Fruit fly (Drosophila melanogaster) ovary, adult (tissue): ENCODE measurements around the gene LSm3.

Experiments used
- CG17801 ChIP-seq: fragments of 200-800 bp; optimal IDR thresholded peaks from 2 replicates; lab custom pipeline; 2019; ENCODE audit warnings: missing biosample characterization, mild to moderate bottlenecking, missing genetic modification characterization, moderate library complexity; ENCODE audit not compliant: partially characterized antibody

Gene LSm3

DNA sequence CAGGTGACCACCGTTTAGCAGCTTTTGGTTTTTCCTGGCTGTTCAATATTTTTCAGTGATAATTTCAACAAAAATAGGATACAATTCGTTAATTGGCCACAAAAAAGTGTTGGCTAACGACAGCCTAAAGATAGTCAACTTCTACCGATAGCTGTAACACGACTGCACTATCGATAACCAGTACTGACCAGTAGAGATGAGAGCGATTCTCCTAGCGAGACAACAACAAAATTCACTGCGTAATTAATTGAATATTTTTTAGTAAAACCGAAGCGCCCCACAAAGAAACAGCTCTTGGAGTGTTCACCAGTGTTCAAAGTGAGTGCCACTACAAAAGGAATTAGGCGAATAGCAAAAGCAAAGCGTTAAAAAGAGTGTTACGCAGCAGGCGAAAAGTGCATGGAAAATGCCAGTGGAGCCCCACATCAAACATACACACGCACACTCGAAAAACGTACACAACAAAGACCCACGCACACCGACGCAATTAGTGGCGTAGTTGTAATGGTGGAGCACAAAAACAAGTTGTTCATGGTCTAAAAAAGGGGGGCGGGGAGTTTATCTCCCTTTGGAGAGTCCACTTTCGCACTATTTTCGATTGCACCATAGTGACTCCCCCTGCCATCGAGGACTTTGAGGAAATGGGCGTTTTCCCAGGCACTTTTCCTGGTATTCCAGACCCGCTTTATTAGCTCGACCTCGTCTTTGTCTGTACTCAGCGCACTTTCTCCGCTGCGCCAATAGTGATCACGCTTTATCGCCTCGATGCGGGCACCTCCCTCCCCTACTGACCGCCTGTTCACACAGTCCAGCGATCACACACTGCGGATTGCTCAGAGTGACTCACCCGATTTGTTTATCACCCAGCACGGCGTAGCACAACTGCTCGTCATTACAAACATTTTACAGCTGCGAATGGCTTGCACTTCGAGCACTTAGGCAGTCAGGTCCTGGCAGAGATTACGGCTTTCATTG lies 3.0 kb upstream of the LSm3 start, which contains the start of the genes Epp and Rab7:
TSS of gene Epp (minus strand) at position 94 of the 975 bp plus-strand sequence.
TSS of gene Rab7 (plus strand) at position 186 of the 975 bp plus-strand sequence.
- TF ChIP-seq CG17801 (GFP tag; lab: Kevin White, UChicago) = peak; percentile 52

dm6 chr3R:23994578-23994977 lies 1.5 kb upstream of the LSm3 start:
- TF ChIP-seq CG17801 (GFP tag; lab: Kevin White, UChicago) = no peak

dm6 chr3R:23995460-23995859 lies 602 bp upstream of the LSm3 start, which contains the start of gene CG33108:
Gene CG33108, plus strand, starts transcription at chr3R:23995659.
- TF ChIP-seq CG17801 (GFP tag; lab: Kevin White, UChicago) = no peak

- no peak for TF ChIP-seq CG17801 (GFP tag; lab: Kevin White, UChicago)
Observed at dm6 chr3R:24001150-24001549, 5.1 kb downstream of the LSm3 start.

DNA sequence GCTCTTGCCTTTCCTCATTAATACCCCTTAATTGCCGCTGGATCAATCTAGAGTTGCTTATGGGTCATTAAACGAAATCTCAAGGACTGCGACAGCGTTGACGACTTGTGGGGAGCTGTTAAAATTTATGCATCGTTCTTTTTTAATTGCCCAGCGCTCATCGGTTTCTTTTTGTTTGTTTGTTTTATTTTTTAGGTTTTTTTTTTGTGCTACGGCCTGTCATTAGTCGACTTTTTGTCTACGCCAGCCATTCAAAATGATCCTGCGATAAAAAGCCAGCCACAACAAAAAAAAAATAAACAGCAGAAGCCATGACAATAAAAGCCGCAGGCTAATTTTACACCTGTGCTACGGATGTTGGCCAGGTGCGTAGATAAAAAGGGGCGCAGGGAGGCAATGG lies 7.9 kb downstream of the LSm3 start:
- TF ChIP-seq CG17801 (GFP tag; lab: Kevin White, UChicago) = no peak

- peak; percentile 14 for TF ChIP-seq CG17801 (GFP tag; lab: Kevin White, UChicago)
Observed at dm6 chr3R:24006449-24007159, 10.5 kb downstream of the LSm3 start.

dm6 chr3R:24007775-24008506 lies 11.9 kb downstream of the LSm3 start:
- no peak for TF ChIP-seq CG17801 (GFP tag; lab: Kevin White, UChicago)

dm6 chr3R:24008887-24009286 lies 12.8 kb downstream of the LSm3 start:
- TF ChIP-seq CG17801 (GFP tag; lab: Kevin White, UChicago) = no peak

DNA sequence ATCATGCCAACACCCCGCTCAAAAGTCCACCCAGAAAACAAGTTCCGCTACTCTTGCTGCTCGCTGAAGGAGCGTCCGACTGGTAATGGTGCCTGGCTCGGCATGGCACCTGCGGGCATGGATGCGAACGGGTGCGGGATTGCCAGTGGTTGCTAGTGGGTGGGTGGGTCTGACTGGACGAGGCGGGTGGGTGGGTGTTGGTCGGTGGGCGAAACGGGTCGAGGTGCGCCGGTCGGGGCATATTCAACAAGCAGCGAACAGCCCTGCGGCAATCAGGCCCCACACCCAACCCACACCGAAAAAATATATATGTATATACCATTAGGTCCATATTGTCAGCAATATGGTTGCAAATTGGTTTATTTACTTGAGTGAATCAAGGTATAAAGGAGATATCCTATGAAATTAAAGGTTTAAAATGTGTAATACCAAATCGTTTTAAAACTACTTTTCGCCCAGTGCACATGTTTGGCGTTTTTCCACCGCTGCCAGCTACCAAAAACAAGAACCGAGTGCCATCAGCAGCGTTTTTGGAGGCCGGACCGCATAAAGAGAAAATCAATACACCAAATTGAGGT lies 14.7 kb downstream of the LSm3 start:
- TF ChIP-seq CG17801 (GFP tag; lab: Kevin White, UChicago) = no peak

dm6 chr3R:24012038-24012693 lies 16.1 kb downstream of the LSm3 start:
- TF ChIP-seq CG17801 (GFP tag; lab: Kevin White, UChicago) = no peak

- no peak for TF ChIP-seq CG17801 (GFP tag; lab: Kevin White, UChicago)
Observed at dm6 chr3R:24014600-24014999, 18.5 kb downstream of the LSm3 start.

dm6 chr3R:24015449-24015848 lies 19.4 kb downstream of the LSm3 start:
- no peak for TF ChIP-seq CG17801 (GFP tag; lab: Kevin White, UChicago)

dm6 chr3R:24015939-24016913 lies 20.2 kb downstream of the LSm3 start:
- no peak for TF ChIP-seq CG17801 (GFP tag; lab: Kevin White, UChicago)
